Worm (Caenorhabditis elegans) whole organism, young adult: ENCODE data around the gene C07A9.10.

Source experiments
- F22D6.2 ChIP-seq: sonication (generic microtip); optimal IDR thresholded peaks from 2 replicates; lab custom pipeline; 2016; ENCODE audit warnings: mild to moderate bottlenecking, missing genetic modification characterization, missing compliant biosample characterization
- F49E8.2 ChIP-seq: sonication (generic microtip); optimal IDR thresholded peaks from 3 replicates; lab custom pipeline; 2017; ENCODE audit warnings: missing genetic modification characterization, mild to moderate bottlenecking, missing compliant biosample characterization, antibody characterized with exemption, moderate library complexity; ENCODE audit not compliant: insufficient read depth
- Y95B8A.8 ChIP-seq: fragments of 200-800 bp; sonication (Bioruptor generic); IDR thresholded peaks from 2 replicates; pipeline ENCODE4 v1.3.6; 2022; ENCODE audit warnings: missing genetic modification reagents, missing genetic modification characterization, missing compliant biosample characterization
- akir-1 ChIP-seq: fragments of 200-800 bp; sonication (Bioruptor generic); optimal IDR thresholded peaks from 2 replicates; lab custom pipeline; 2018; ENCODE audit warnings: mild to moderate bottlenecking, missing genetic modification characterization, moderate library complexity, missing compliant biosample characterization
- athp-1 ChIP-seq: sonication (generic microtip); optimal IDR thresholded peaks from 2 replicates; lab custom pipeline; 2017; ENCODE audit warnings: mild to moderate bottlenecking, missing genetic modification characterization, missing compliant biosample characterization
- cebp-2 ChIP-seq: fragments of 200-800 bp; sonication (Bioruptor generic); IDR thresholded peaks from 2 replicates; pipeline ENCODE4 v1.3.6; 2022; ENCODE audit warnings: missing genetic modification characterization, missing compliant biosample characterization
- fkh-3 ChIP-seq: sonication (generic microtip); optimal IDR thresholded peaks from 2 replicates; lab custom pipeline; 2016; ENCODE audit warnings: mild to moderate bottlenecking, missing genetic modification characterization, missing compliant biosample characterization
- hmg-20 ChIP-seq: fragments of 200-800 bp; sonication (Bioruptor generic); IDR thresholded peaks from 2 replicates; pipeline ENCODE4 v1.3.6; 2022; ENCODE audit warnings: missing genetic modification reagents, missing genetic modification characterization, missing compliant biosample characterization
- mcd-1 ChIP-seq: fragments of 200-800 bp; sonication (Bioruptor generic); IDR thresholded peaks from 2 replicates; pipeline ENCODE4 v1.3.6; 2022; ENCODE audit warnings: missing genetic modification reagents, missing genetic modification characterization, missing compliant biosample characterization
- pha-4 ChIP-seq: fragments of 150-350 bp; sonication (generic microtip); optimal IDR thresholded peaks from 2 replicates; lab custom pipeline; 2014; ENCODE audit warnings: missing biosample characterization, missing genetic modification reagents, missing genetic modification characterization
- repo-1 ChIP-seq: sonication (generic microtip); optimal IDR thresholded peaks from 2 replicates; lab custom pipeline; 2017; ENCODE audit warnings: mild to moderate bottlenecking, missing genetic modification characterization, missing compliant biosample characterization
- sptf-2 ChIP-seq: fragments of 200-800 bp; sonication (Bioruptor generic); optimal IDR thresholded peaks from 2 replicates; lab custom pipeline; 2018; ENCODE audit warnings: mild to moderate bottlenecking, missing genetic modification characterization, missing compliant biosample characterization
- unc-62 ChIP-seq: fragments of 150-350 bp; optimal IDR thresholded peaks from 2 replicates; lab custom pipeline; 2014; ENCODE audit warnings: missing biosample characterization, missing genetic modification reagents, missing genetic modification characterization
- xnd-1 ChIP-seq: sonication (generic microtip); optimal IDR thresholded peaks from 2 replicates; lab custom pipeline; 2016; ENCODE audit warnings: missing genotype, missing genetic modification reagents, missing genetic modification characterization, missing compliant biosample characterization

DNA sequence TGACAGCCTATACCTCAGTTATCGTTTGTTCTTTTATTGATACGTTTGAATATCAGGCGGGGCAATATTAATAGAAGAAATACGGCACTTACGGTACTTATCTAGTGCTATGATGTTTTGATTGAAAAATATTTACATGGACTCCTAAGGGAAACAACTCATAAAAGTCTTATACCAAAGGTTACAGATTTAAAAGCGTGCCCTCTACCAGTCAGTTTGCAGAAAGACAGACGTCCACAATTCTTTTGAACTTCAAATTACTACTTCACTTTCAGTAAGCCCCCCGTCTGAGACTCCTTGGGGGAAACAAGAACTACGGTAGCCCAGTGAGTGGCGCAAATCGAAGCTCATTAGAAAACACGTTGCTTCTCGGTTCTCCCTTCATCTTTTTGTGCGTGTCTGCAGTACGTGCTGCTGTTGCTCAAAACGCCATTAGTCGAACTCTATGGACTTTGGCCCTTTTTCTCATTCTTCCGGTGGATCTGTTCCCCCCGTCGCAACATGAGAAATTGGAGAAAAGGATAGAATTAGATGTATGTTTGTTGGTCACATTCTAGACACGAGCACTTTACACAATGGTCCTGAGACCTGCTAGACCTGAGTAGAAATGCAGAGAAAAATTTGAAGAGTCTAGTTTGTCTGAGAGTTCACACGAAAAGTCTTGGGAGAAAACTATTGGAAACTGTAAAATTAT lies 23.4 kb downstream of the C07A9.10 start:
- TF ChIP-seq sptf-2 (GFP tag; lab: Kevin White, UChicago) (no peak), hmg-20 (GFP tag; lab: Robert Waterston, UW) (no peak), cebp-2 (GFP tag; lab: Robert Waterston, UW) (no peak), F22D6.2 (tag; lab: Kevin White, UChicago) (no peak), F49E8.2 (tag; lab: Kevin White, UChicago) (no peak), unc-62 (GFP tag; lab: Kevin White, UChicago) (no peak), xnd-1 (tag; lab: Kevin White, UChicago) (no peak), mcd-1 (GFP tag; lab: Robert Waterston, UW) (no peak), akir-1 (GFP tag; lab: Kevin White, UChicago) (no peak), Y95B8A.8 (GFP tag; lab: Robert Waterston, UW) (no peak), fkh-3 (tag; lab: Kevin White, UChicago) (no peak), repo-1 (tag; lab: Kevin White, UChicago) (no peak), pha-4 (tag; lab: Kevin White, UChicago) (no peak), athp-1 (no peak)
